Fruit fly (Drosophila melanogaster) whole organism, embryonic: Measurements from ENCODE around the gene CG13917.

Experiments
- Antp ChIP-seq: fragments of 200-800 bp; sonication (Bioruptor generic); optimal IDR thresholded peaks from 3 replicates; lab custom pipeline; 2016; ENCODE audit warnings: missing biosample characterization, missing genetic modification characterization
- B-H2 ChIP-seq: fragments of 200-800 bp; sonication (Bioruptor generic); optimal IDR thresholded peaks from 2 replicates; lab custom pipeline; 2018; ENCODE audit warnings: missing biosample characterization, mild to moderate bottlenecking, missing genetic modification characterization
- BEAF-32 ChIP-seq: fragments of 200-800 bp; sonication (Bioruptor generic); optimal IDR thresholded peaks from 3 replicates; lab custom pipeline; 2017; ENCODE audit warnings: missing biosample characterization, missing genetic modification characterization, mild to moderate bottlenecking, moderate library complexity, missing genetic modification reagents
- CG10209 ChIP-seq: fragments of 200-800 bp; sonication (Bioruptor generic); optimal IDR thresholded peaks from 3 replicates; lab custom pipeline; 2017; ENCODE audit warnings: missing biosample characterization, mild to moderate bottlenecking, missing genetic modification characterization, missing genetic modification reagents
- CG1024 ChIP-seq: fragments of 200-800 bp; sonication (Bioruptor generic); IDR thresholded peaks from 2 replicates; pipeline ENCODE4 v1.3.6; 2022; ENCODE audit warnings: missing biosample characterization, missing genetic modification characterization
- CG11560 ChIP-seq: fragments of 200-800 bp; sonication (Bioruptor generic); IDR thresholded peaks from 3 replicates; pipeline ENCODE4 v1.3.6; 2022; ENCODE audit warnings: missing biosample characterization, missing genetic modification characterization
- CG12299 ChIP-seq: fragments of 200-800 bp; sonication (Bioruptor generic); optimal IDR thresholded peaks from 2 replicates; lab custom pipeline; 2018; ENCODE audit warnings: missing biosample characterization, mild to moderate bottlenecking, missing genetic modification characterization
- CG14050 ChIP-seq: fragments of 200-800 bp; sonication (Bioruptor generic); IDR thresholded peaks from 3 replicates; pipeline ENCODE4 v1.3.6; 2022; ENCODE audit warnings: missing biosample characterization, missing genetic modification characterization
- CG17359 ChIP-seq: fragments of 200-800 bp; sonication (Bioruptor generic); optimal IDR thresholded peaks from 3 replicates; lab custom pipeline; 2018; ENCODE audit warnings: missing biosample characterization, mild to moderate bottlenecking, missing genetic modification characterization, moderate library complexity
- CG17568 ChIP-seq: fragments of 200-800 bp; sonication (Bioruptor generic); optimal IDR thresholded peaks from 2 replicates; lab custom pipeline; 2018; ENCODE audit warnings: missing biosample characterization, mild to moderate bottlenecking, missing genetic modification characterization, moderate library complexity
- CG17802 ChIP-seq: fragments of 200-800 bp; sonication (Bioruptor generic); optimal IDR thresholded peaks from 2 replicates; lab custom pipeline; 2018; ENCODE audit warnings: missing biosample characterization, mild to moderate bottlenecking, missing genetic modification characterization, moderate library complexity
- CG18599 ChIP-seq: fragments of 200-800 bp; sonication (Bioruptor generic); optimal IDR thresholded peaks from 3 replicates; lab custom pipeline; 2017; ENCODE audit warnings: missing biosample characterization, missing genetic modification characterization, mild to moderate bottlenecking, moderate library complexity, missing genetic modification reagents
- CG2116 ChIP-seq: fragments of 200-800 bp; sonication (Bioruptor generic); optimal IDR thresholded peaks from 3 replicates; lab custom pipeline; 2018; ENCODE audit warnings: missing biosample characterization, mild to moderate bottlenecking, missing genetic modification characterization
- CG2678 ChIP-seq: fragments of 200-800 bp; sonication (Bioruptor generic); optimal IDR thresholded peaks from 3 replicates; lab custom pipeline; 2019; ENCODE audit warnings: missing biosample characterization, mild to moderate bottlenecking, missing genetic modification characterization, moderate library complexity
- CG2889 ChIP-seq: fragments of 200-800 bp; sonication (Bioruptor generic); IDR thresholded peaks from 3 replicates; pipeline ENCODE4 v1.3.6; 2022; ENCODE audit warnings: missing biosample characterization, missing genetic modification characterization
- CG3065 ChIP-seq: fragments of 200-800 bp; sonication (Bioruptor generic); optimal IDR thresholded peaks from 2 replicates; lab custom pipeline; 2016; ENCODE audit warnings: missing biosample characterization, missing genetic modification characterization
- CG34224 ChIP-seq: fragments of 200-800 bp; sonication (Bioruptor generic); IDR thresholded peaks from 3 replicates; pipeline ENCODE4 v1.3.6; 2022; ENCODE audit warnings: missing biosample characterization, missing genetic modification characterization; ENCODE audit not compliant: partially characterized antibody
- CG6175 ChIP-seq: fragments of 200-800 bp; sonication (Bioruptor generic); IDR thresholded peaks from 3 replicates; pipeline ENCODE4 v1.3.6; 2022; ENCODE audit warnings: missing biosample characterization, missing genetic modification characterization
- CG6254 ChIP-seq: fragments of 200-800 bp; sonication (Bioruptor generic); optimal IDR thresholded peaks from 3 replicates; lab custom pipeline; 2017; ENCODE audit warnings: mild to moderate bottlenecking, missing biosample characterization, missing genetic modification reagents, missing genetic modification characterization
- CG6689 ChIP-seq: fragments of 200-800 bp; sonication (Bioruptor generic); IDR thresholded peaks from 2 replicates; pipeline ENCODE4 v1.3.6; 2022; ENCODE audit warnings: missing biosample characterization, missing genetic modification characterization
- CG6765 ChIP-seq: fragments of 200-800 bp; sonication (Bioruptor generic); optimal IDR thresholded peaks from 3 replicates; lab custom pipeline; 2017; ENCODE audit warnings: missing biosample characterization, mild to moderate bottlenecking, missing genetic modification characterization
- CG8359 ChIP-seq: fragments of 200-800 bp; sonication (Bioruptor generic); optimal IDR thresholded peaks from 2 replicates; lab custom pipeline; 2017; ENCODE audit warnings: missing biosample characterization, mild to moderate bottlenecking, missing genetic modification characterization, borderline replicate concordance
- CG8388 ChIP-seq: fragments of 200-800 bp; sonication (Bioruptor generic); optimal IDR thresholded peaks from 2 replicates; lab custom pipeline; 2019; ENCODE audit warnings: missing biosample characterization, mild to moderate bottlenecking, missing genetic modification characterization, moderate library complexity
- CG8478 ChIP-seq: fragments of >200 bp; optimal IDR thresholded peaks from 2 replicates; lab custom pipeline; 2018
- CG9215 ChIP-seq: fragments of 200-800 bp; sonication (Bioruptor generic); IDR thresholded peaks from 2 replicates; pipeline ENCODE4 v1.3.6; 2022; ENCODE audit warnings: missing biosample characterization, missing genetic modification characterization
- CoRest ChIP-seq: fragments of 200-800 bp; sonication (Bioruptor generic); optimal IDR thresholded peaks from 3 replicates; lab custom pipeline; 2018; ENCODE audit warnings: missing biosample characterization, mild to moderate bottlenecking, missing genetic modification characterization, moderate library complexity
- E2f1 ChIP-seq: fragments of 200-800 bp; sonication (Bioruptor generic); IDR thresholded peaks from 2 replicates; pipeline ENCODE4 v1.3.6; 2022; ENCODE audit warnings: missing biosample characterization, missing genetic modification characterization
- HmgZ ChIP-seq: fragments of 200-800 bp; sonication (Bioruptor generic); optimal IDR thresholded peaks from 2 replicates; lab custom pipeline; 2018; ENCODE audit warnings: missing biosample characterization, mild to moderate bottlenecking, missing genetic modification characterization
- Opbp ChIP-seq: fragments of 200-800 bp; sonication (Bioruptor generic); IDR thresholded peaks from 3 replicates; pipeline ENCODE4 v1.3.6; 2022; ENCODE audit warnings: missing biosample characterization, missing genetic modification characterization; ENCODE audit not compliant: partially characterized antibody
- Usf ChIP-seq: fragments of 200-800 bp; sonication (Bioruptor generic); optimal IDR thresholded peaks from 2 replicates; lab custom pipeline; 2017; ENCODE audit warnings: missing genotype, missing biosample characterization, missing genetic modification characterization
- ara ChIP-seq: fragments of 200-800 bp; sonication (Bioruptor generic); IDR thresholded peaks from 2 replicates; pipeline ENCODE4 v1.3.6; 2022; ENCODE audit warnings: missing biosample characterization, missing genetic modification characterization
- ash1 ChIP-seq: fragments of 200-800 bp; sonication (Bioruptor generic); optimal IDR thresholded peaks from 2 replicates; lab custom pipeline; 2018; ENCODE audit warnings: missing biosample characterization, mild to moderate bottlenecking, missing genetic modification characterization
- bigmax ChIP-seq: fragments of 200-800 bp; sonication (Bioruptor generic); optimal IDR thresholded peaks from 2 replicates; lab custom pipeline; 2018; ENCODE audit warnings: missing biosample characterization, mild to moderate bottlenecking, missing genetic modification characterization
- bowl ChIP-seq: fragments of 200-800 bp; sonication (Bioruptor generic); IDR thresholded peaks from 2 replicates; pipeline ENCODE4 v1.3.6; 2022; ENCODE audit warnings: missing biosample characterization, missing genetic modification characterization
- corto ChIP-seq: fragments of 200-800 bp; sonication (Bioruptor generic); optimal IDR thresholded peaks from 2 replicates; lab custom pipeline; 2016; ENCODE audit warnings: missing biosample characterization, mild to moderate bottlenecking, missing genetic modification characterization, moderate library complexity
- ewg ChIP-seq: fragments of 200-800 bp; sonication (Bioruptor generic); optimal IDR thresholded peaks from 3 replicates; lab custom pipeline; 2017; ENCODE audit warnings: mild to moderate bottlenecking, missing biosample characterization, missing genetic modification reagents, missing genetic modification characterization
- fd3F ChIP-seq: fragments of 200-800 bp; sonication (Bioruptor generic); optimal IDR thresholded peaks from 2 replicates; lab custom pipeline; 2018; ENCODE audit warnings: missing biosample characterization, mild to moderate bottlenecking, missing genetic modification characterization, moderate library complexity
- fd96Cb ChIP-seq: fragments of 200-800 bp; sonication (Bioruptor generic); optimal IDR thresholded peaks from 2 replicates; lab custom pipeline; 2018; ENCODE audit warnings: missing biosample characterization, mild to moderate bottlenecking, missing genetic modification characterization, moderate library complexity
- fru ChIP-seq: fragments of >200 bp; optimal IDR thresholded peaks from 2 replicates; lab custom pipeline; 2017
- gem ChIP-seq: fragments of 200-800 bp; sonication (Bioruptor generic); optimal IDR thresholded peaks from 2 replicates; lab custom pipeline; 2019; ENCODE audit warnings: missing biosample characterization, mild to moderate bottlenecking, missing genetic modification characterization, moderate library complexity
- gro ChIP-seq: fragments of 200-800 bp; sonication (Bioruptor generic); optimal IDR thresholded peaks from 2 replicates; lab custom pipeline; 2016; ENCODE audit warnings: missing biosample characterization, missing genetic modification characterization
- jumu ChIP-seq: fragments of 200-800 bp; sonication (Bioruptor generic); optimal IDR thresholded peaks from 3 replicates; lab custom pipeline; 2016; ENCODE audit warnings: missing biosample characterization, missing genetic modification characterization
- kni ChIP-seq: fragments of 200-800 bp; sonication (Bioruptor generic); optimal IDR thresholded peaks from 3 replicates; lab custom pipeline; 2017; ENCODE audit warnings: mild to moderate bottlenecking, missing biosample characterization, missing genetic modification reagents, missing genetic modification characterization
- pnt ChIP-seq: fragments of 200-800 bp; sonication (Bioruptor generic); optimal IDR thresholded peaks from 3 replicates; lab custom pipeline; 2016; ENCODE audit warnings: missing biosample characterization, missing genetic modification characterization
- pros ChIP-seq: fragments of 200-800 bp; sonication (Bioruptor generic); optimal IDR thresholded peaks from 3 replicates; lab custom pipeline; 2019; ENCODE audit warnings: missing biosample characterization, mild to moderate bottlenecking, missing genetic modification characterization, moderate library complexity
- repo ChIP-seq: fragments of 200-800 bp; sonication (Bioruptor generic); optimal IDR thresholded peaks from 2 replicates; lab custom pipeline; 2016; ENCODE audit warnings: missing biosample characterization, missing genetic modification characterization
- sens ChIP-seq: fragments of 200-800 bp; sonication (Bioruptor generic); peaks from one replicate; lab custom pipeline; 2016; ENCODE audit warnings: missing biosample characterization, missing genetic modification characterization
- sens-2 ChIP-seq: fragments of 200-800 bp; sonication (Bioruptor generic); IDR thresholded peaks from 2 replicates; pipeline ENCODE4 v1.3.6; 2022; ENCODE audit warnings: missing biosample characterization, missing genetic modification characterization
- seq ChIP-seq: fragments of 200-800 bp; sonication (Bioruptor generic); IDR thresholded peaks from 2 replicates; pipeline ENCODE4 v1.3.6; 2022; ENCODE audit warnings: missing biosample characterization, missing genetic modification characterization
- sima ChIP-seq: fragments of 200-800 bp; sonication (Bioruptor generic); optimal IDR thresholded peaks from 2 replicates; lab custom pipeline; 2016; ENCODE audit warnings: missing biosample characterization, missing genetic modification characterization
- vfl ChIP-seq: fragments of 200-800 bp; sonication (Bioruptor generic); optimal IDR thresholded peaks from 2 replicates; lab custom pipeline; 2016; ENCODE audit warnings: missing biosample characterization, missing genetic modification characterization

CG13917 gene

dm6 chr3L:1576489-1577106, at the start of gene CG13917 (continued):
- TF ChIP-seq CG2116 (GFP tag; lab: Kevin White, UChicago), result peak; percentile 33
- TF ChIP-seq fd3F, result no peak
- no peak for TF ChIP-seq CG6689 (GFP tag; lab: Robert Waterston, UW)
- TF ChIP-seq bigmax, result no peak
- no peak for TF ChIP-seq bowl (GFP tag; lab: Robert Waterston, UW)
- no peak; the same call in 2 of the 3 replicates for TF ChIP-seq CG11560 (tag; lab: Robert Waterston, UW)
- no peak for TF ChIP-seq E2f1
- TF ChIP-seq HmgZ (tag; lab: Kevin White, UChicago), result peak; percentile 34
- no peak for TF ChIP-seq vfl
- TF ChIP-seq CG17802 (tag; lab: Kevin White, UChicago), result no peak
- TF ChIP-seq pnt, result no peak
- TF ChIP-seq CG17359 (tag; lab: Kevin White, UChicago), result no peak
- no peak for TF ChIP-seq CG18599 (GFP tag; lab: Kevin White, UChicago)
- TF ChIP-seq ara (GFP tag; lab: Robert Waterston, UW), result no peak
- no peak for TF ChIP-seq CG6254 (GFP tag; lab: Kevin White, UChicago)
- no peak for TF ChIP-seq CG10209 (GFP tag; lab: Kevin White, UChicago)
- TF ChIP-seq fd96Cb, result no peak
- TF ChIP-seq CG17568, result no peak
- TF ChIP-seq repo (GFP tag; lab: Kevin White, UChicago), result no peak
- TF ChIP-seq CoRest (tag; lab: Kevin White, UChicago), result peak; percentile 60
- no peak for TF ChIP-seq Usf
- peak; percentile 100 for TF ChIP-seq CG8359
- peak; percentile 44 for TF ChIP-seq sens
- no peak for TF ChIP-seq ewg (GFP tag; lab: Kevin White, UChicago)
- TF ChIP-seq ash1 (GFP tag; lab: Kevin White, UChicago), result no peak
- no peak for TF ChIP-seq B-H2 (GFP tag; lab: Kevin White, UChicago)
- no peak for TF ChIP-seq CG9215
- TF ChIP-seq jumu, result no peak
- no peak for TF ChIP-seq gro (GFP tag; lab: Kevin White, UChicago)
- no peak for TF ChIP-seq pros
- TF ChIP-seq corto (GFP tag; lab: Kevin White, UChicago), result no peak
- no peak for TF ChIP-seq CG6765 (GFP tag; lab: Kevin White, UChicago)
- no peak for TF ChIP-seq CG6175 (GFP tag; lab: Robert Waterston, UW)
- TF ChIP-seq CG3065 (GFP tag; lab: Kevin White, UChicago), result no peak
- no peak for TF ChIP-seq kni
- peak; percentile 60 for TF ChIP-seq Opbp (GFP tag; lab: Robert Waterston, UW)
- no peak; the same call in 2 of the 3 replicates for TF ChIP-seq CG34224 (GFP tag; lab: Robert Waterston, UW)
- no peak for TF ChIP-seq CG1024 (GFP tag; lab: Robert Waterston, UW)
- no peak for TF ChIP-seq fru (lab: Kevin White, UChicago)
- no peak for TF ChIP-seq Antp (GFP tag; lab: Kevin White, UChicago)
- no peak for TF ChIP-seq sima (GFP tag; lab: Kevin White, UChicago)
- peak; percentile 41 for TF ChIP-seq CG12299 (tag; lab: Kevin White, UChicago)
- no peak for TF ChIP-seq CG2678 (tag; lab: Kevin White, UChicago)
- TF ChIP-seq CG14050 (GFP tag; lab: Robert Waterston, UW), result no peak
- TF ChIP-seq seq (GFP tag; lab: Robert Waterston, UW), result 0 out of 2 replicates have a peak, but pooled peaks have one; percentile 18
- TF ChIP-seq CG8478 (lab: Kevin White, UChicago), result no peak
- peak; percentile 34 for TF ChIP-seq BEAF-32 (GFP tag; lab: Kevin White, UChicago)
- TF ChIP-seq CG2889, result no peak
- TF ChIP-seq sens-2 (GFP tag; lab: Robert Waterston, UW), result no peak
- TF ChIP-seq gem, result peak; percentile 33
- TF ChIP-seq CG8388 (GFP tag; lab: Kevin White, UChicago), result no peak
